Worm (Caenorhabditis elegans): Measurements from ENCODE around the gene dop-2.

dop-2 gene

ce11 chrV:9630542-9630941 lies 22.2 kb downstream of the dop-2 start:
- no peak for TF ChIP-seq W03F9.2 (tag; optimal IDR thresholded peaks at IDR 0.05)
- no peak for TF ChIP-seq him-1 (tag; optimal IDR thresholded peaks at IDR 0.05)
- no peak for TF ChIP-seq dao-5 (tag; optimal IDR thresholded peaks at IDR 0.05)

ce11 chrV:9630944-9631343 lies 22.6 kb downstream of the dop-2 start, which contains the start of gene T06E4.5:
Gene T06E4.5, plus strand, starts transcription at chrV:9631244.
- TF ChIP-seq him-1 (tag; optimal IDR thresholded peaks at IDR 0.05) (no peak), W03F9.2 (tag; optimal IDR thresholded peaks at IDR 0.05) (no peak), dao-5 (tag; optimal IDR thresholded peaks at IDR 0.05) (no peak)

ce11 chrV:9632348-9632747 lies 24.0 kb downstream of the dop-2 start:
- TF ChIP-seq W03F9.2 (tag; optimal IDR thresholded peaks at IDR 0.05) (no peak), him-1 (tag; optimal IDR thresholded peaks at IDR 0.05) (no peak), dao-5 (tag; optimal IDR thresholded peaks at IDR 0.05) (no peak)

ce11 chrV:9633313-9633712 lies 25.0 kb downstream of the dop-2 start, which contains the start of gene col-147:
Gene col-147, minus strand, starts transcription at chrV:9633338.
- TF ChIP-seq W03F9.2 (tag; optimal IDR thresholded peaks at IDR 0.05) (no peak), him-1 (tag; optimal IDR thresholded peaks at IDR 0.05) (no peak), dao-5 (tag; optimal IDR thresholded peaks at IDR 0.05) (no peak)

- TF ChIP-seq dao-5 (tag; optimal IDR thresholded peaks at IDR 0.05) (no peak), him-1 (tag; optimal IDR thresholded peaks at IDR 0.05) (no peak), W03F9.2 (tag; optimal IDR thresholded peaks at IDR 0.05) (no peak)
Measured at ce11 chrV:9645507-9645906, 37.2 kb downstream of the dop-2 start, which contains the start of the genes atl-1 and hcp-2. Gene atl-1, minus strand, starts transcription at chrV:9645595. Gene hcp-2, plus strand, starts transcription at chrV:9645859.

ce11 chrV:9651294-9651693 lies 42.9 kb downstream of the dop-2 start, which contains the start of gene T06E4.21:
Gene T06E4.21, plus strand, starts transcription at chrV:9651594.
- TF ChIP-seq dao-5 (tag; optimal IDR thresholded peaks at IDR 0.05) = no peak
- no peak for TF ChIP-seq W03F9.2 (tag; optimal IDR thresholded peaks at IDR 0.05)
- no peak for TF ChIP-seq him-1 (tag; optimal IDR thresholded peaks at IDR 0.05)

ce11 chrV:9654154-9654805 lies 45.9 kb downstream of the dop-2 start, which contains the start of gene cyp-29A4:
Gene cyp-29A4, plus strand, starts transcription at chrV:9654755.
- TF ChIP-seq dao-5 (tag; optimal IDR thresholded peaks at IDR 0.05) = no peak
- TF ChIP-seq W03F9.2 (tag; optimal IDR thresholded peaks at IDR 0.05) = no peak

- no peak for TF ChIP-seq dao-5 (tag; optimal IDR thresholded peaks at IDR 0.05)
- no peak for TF ChIP-seq him-1 (tag; optimal IDR thresholded peaks at IDR 0.05)
- no peak for TF ChIP-seq W03F9.2 (tag; optimal IDR thresholded peaks at IDR 0.05)
Measured at ce11 chrV:9661514-9661913, 53.2 kb downstream of the dop-2 start, which contains the start of gene pitr-4. Gene pitr-4, minus strand, starts transcription at chrV:9661614.

ce11 chrV:9663948-9664347 lies 55.6 kb downstream of the dop-2 start:
- TF ChIP-seq him-1 (tag; optimal IDR thresholded peaks at IDR 0.05) (no peak), W03F9.2 (tag; optimal IDR thresholded peaks at IDR 0.05) (no peak), dao-5 (tag; optimal IDR thresholded peaks at IDR 0.05) (no peak)
